Worm (Caenorhabditis elegans): ENCODE data around the gene lron-5.

Gene lron-5

DNA sequence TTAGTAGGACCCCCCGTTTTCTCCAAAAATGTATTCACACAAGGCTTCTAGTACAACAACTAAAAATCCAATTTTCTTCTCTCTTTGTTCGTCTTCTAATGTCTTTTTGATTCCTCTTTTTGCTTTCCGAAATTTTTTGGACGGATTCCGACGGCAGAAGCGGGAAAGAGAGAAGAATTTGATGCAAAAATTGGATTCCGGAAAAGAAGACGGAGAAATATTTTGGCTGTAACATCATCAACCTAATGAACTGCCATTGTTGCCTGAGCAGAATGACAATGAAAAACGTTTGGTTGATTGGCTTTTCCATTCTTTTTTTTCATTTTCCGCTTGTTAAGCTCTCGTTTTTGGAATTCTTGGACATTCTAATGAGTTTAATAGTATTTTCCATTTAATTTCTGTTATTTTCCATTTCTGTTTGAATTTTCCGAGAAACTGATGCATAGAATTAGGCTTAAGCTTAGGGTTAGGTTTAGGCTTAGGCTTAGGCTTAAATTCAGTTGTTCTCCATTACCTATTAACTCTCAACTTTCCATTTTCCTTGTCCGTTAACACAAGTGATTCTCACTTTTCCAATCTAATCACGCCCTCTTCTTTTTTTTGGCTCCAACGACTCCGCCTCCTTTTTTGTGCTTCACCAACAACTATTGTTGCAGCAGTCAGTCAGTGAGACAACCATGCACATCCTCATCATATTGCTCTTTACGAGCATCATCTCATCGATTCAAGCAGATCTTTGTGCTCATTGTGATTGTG lies at the start of gene lron-5:
Gene lron-5 (plus strand): TSS at position 655 of the 756 bp plus-strand sequence.
- no peak for TF ChIP-seq unc-62 (GFP tag; optimal IDR thresholded peaks at IDR 0.05)

DNA sequence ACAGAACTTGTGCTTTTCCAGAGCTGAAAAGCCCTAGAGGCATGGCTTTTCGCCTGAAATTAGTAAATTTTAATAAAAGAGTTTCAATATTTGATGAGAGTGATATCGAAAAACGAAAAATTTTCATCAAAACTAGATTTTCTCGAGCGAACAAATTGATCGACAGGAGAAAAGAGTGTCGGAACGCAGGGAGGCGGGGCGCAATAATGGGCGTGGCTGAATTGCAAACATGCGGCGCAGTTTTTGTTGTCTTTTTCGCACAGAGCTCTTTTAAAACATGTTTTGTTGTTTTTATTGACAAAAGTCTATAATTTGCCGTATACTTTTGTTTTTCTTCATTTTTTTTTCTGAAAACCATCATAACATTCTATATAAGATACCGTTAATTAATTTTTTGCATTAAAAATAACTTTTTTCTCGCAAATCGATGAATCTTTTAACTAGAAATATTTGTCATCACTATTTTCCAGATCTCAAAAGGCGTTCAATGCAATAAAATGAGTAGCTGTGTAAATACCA lies 44.4 kb upstream of the lron-5 start, which contains the start of the genes sel-5 and wdr-48:
Gene sel-5 (minus strand): TSS at position 53 of the 519 bp plus-strand sequence.
Gene wdr-48 (plus strand): TSS at position 469 of the 519 bp plus-strand sequence.
- no peak for TF ChIP-seq unc-62 (GFP tag; optimal IDR thresholded peaks at IDR 0.05)

DNA sequence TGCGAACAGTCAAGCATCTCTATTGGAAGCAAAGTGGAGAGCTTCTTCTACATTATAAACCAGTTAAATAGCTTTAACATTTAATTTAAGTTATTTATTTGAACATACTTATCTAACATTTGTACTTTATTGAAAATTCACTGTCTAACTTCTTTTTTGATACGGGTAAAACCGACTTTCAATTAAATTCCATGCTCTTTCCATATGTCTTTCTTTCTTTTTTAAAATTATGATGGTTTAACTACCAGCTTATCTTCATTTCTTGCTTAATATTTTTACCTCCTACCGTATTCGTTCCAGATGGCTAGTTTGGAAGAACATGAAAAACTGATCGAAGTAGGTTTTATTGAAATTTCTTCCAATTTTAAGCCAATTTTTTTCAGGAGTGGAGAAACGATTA lies 41.3 kb upstream of the lron-5 start, which contains the start of gene F35G12.12:
Gene F35G12.12 (plus strand): TSS at position 301 of the 400 bp plus-strand sequence.
- TF ChIP-seq unc-62 (GFP tag; optimal IDR thresholded peaks at IDR 0.05): no peak

DNA sequence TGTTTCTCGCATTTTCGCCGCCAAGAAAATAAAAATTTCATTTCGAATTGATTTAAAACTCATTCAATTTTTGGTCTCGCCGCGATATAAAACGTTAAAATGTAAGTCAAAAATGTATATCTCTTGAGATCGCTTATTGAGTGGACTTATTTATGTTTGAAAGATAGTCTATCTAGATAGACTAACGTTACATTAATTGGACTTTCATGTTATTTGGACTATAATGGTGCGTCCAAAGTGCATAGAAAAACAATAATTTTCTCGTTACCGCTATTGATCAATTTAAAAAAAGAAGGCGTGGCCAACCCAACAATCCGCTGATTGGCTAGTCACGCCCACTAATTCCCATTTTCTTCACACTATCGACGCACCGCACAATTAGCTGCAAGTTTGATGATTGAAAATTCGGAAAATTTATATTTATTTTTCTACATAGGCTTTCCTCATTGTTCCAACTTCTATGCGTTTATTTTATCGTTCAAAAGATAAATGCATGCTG lies 38.7 kb upstream of the lron-5 start, which contains the start of gene F35G12.5:
Gene F35G12.5 (plus strand): TSS at position 51 of the 499 bp plus-strand sequence.
- no peak for TF ChIP-seq unc-62 (GFP tag; optimal IDR thresholded peaks at IDR 0.05)

DNA sequence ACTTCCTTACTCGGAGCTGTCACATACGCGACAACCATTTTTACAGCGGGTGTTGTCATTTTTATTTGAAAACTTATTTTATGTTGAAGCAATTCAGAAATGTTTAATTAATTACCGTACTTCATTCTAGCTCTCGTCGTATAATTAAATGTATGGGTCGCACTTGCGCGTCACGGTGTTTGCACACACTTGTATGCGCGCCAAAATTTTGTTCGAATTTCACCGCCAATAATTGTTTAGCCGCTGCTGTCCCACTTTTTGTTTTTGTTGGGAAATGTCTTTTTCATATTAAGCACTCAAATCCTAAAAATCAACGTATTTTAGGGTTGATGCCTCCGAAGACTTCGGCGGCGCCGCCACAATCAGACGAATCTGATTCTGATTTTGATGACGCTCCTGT lies 35.7 kb upstream of the lron-5 start, which contains the start of the genes F35G12.7 and smc-4:
Gene F35G12.7 (minus strand): TSS at position 154 of the 400 bp plus-strand sequence.
Gene smc-4 (plus strand): TSS at position 325 of the 400 bp plus-strand sequence.
- no peak for TF ChIP-seq unc-62 (GFP tag; optimal IDR thresholded peaks at IDR 0.05)

DNA sequence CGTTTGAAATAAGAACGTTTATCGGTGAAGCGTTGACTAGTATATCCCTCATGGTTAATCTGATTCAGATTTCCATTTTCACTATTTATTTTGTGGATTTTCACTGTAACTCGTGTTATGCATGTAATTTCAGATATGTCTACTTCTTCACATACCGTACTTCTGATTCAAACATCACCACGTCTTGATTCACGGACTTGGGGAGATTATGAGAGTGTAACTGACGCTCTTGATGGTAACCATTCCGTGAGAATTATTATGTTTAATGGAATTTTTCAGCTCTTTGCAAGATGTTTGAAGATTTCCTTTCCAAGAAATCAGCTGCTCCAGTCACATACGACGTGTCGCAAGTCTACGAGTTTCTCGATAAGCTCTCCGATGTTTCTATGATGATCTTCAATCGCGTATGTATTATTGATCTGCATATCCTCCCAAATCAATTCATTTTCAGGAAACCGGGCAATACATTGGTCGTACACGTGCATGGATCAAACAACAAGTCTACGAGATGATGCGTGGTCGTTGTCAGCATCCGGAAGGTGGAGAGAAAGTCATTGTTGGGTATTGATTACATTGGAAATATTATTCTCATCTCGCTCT lies 29.6 kb upstream of the lron-5 start, which contains the start of gene erh-2:
Gene erh-2 (plus strand): TSS at position 134 of the 600 bp plus-strand sequence.
- TF ChIP-seq unc-62 (GFP tag; optimal IDR thresholded peaks at IDR 0.05): no peak

DNA sequence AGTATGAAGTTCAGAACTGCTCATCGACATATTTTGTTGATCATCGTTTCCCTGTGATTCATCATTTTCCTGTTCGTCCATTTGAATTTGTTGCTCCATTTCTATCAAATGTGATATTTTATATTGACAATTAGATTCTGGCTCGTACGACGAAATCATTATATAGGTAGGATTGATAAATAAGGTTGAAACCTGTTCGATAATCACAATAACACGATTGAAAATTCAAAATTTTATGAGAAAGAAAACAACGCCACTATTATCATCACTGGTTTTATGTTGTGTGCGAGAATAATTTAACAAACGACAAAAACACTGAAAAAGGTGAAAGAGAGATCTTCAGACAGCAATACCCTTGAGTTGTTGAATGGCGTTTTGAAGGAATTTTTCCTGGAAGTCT lies 28.5 kb upstream of the lron-5 start, which contains the start of gene apc-11:
Gene apc-11 (minus strand): TSS at position 101 of the 400 bp plus-strand sequence.
- TF ChIP-seq unc-62 (GFP tag; optimal IDR thresholded peaks at IDR 0.05): no peak

DNA sequence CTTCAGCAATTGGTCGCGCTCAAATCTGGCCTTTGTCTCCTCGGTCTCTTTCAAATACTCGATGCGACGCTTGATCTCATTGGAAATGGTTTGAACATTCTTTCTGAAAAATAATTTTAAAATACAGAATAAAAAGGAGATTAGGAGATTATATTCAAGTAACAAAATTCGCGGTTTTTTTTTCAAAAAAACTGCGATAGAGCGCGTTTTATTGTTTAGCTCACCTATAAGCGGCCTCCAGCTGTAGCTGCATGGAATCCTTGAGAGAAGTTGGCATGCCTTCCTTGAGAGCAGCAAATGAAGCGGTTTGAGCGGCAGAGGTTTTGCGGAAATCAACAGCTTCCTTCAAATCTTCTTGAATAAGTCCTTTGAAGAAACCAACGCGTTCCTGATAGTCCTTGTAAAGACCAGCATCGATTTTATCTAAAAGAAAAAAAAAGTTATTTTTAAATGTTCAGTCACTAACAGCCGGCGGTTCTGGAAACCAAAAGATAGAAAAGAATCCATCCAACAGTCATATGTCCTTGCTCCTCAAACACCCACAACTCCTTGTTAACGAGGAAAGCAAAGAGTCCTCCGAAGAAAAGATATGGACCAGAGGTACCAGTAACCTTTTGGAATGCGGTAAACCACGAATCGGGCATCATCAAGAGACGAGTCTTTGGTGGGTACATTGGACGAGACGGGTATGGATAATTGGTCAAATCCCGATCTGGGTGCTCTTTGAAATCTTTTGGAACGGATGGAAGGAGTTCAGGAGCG lies 27.9 kb upstream of the lron-5 start:
- TF ChIP-seq unc-62 (GFP tag; optimal IDR thresholded peaks at IDR 0.05): no peak

DNA sequence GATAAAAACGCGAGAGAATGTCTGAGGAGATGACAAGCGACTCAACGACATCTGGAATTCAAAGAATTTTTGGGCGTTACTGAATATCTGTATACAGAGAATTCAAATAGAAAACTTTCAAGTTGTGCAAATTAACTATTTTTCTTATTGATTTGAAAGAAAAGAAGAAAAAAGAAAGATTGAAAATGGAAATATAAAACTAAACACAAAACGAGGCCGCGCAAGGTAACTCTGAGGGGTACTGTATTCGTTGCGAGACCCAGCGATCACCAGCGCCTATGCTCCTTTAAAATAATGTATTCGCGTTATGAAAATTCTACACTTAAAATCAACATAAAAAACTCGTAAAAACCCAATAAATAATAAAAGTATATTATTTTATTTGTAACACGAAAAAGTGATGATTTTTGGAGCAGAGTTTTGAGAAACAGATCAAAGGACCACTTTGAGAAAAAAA lies 27.0 kb upstream of the lron-5 start, which contains the start of gene asb-1:
Gene asb-1 (minus strand): TSS at position 51 of the 457 bp plus-strand sequence.
- TF ChIP-seq unc-62 (GFP tag; optimal IDR thresholded peaks at IDR 0.05): no peak

DNA sequence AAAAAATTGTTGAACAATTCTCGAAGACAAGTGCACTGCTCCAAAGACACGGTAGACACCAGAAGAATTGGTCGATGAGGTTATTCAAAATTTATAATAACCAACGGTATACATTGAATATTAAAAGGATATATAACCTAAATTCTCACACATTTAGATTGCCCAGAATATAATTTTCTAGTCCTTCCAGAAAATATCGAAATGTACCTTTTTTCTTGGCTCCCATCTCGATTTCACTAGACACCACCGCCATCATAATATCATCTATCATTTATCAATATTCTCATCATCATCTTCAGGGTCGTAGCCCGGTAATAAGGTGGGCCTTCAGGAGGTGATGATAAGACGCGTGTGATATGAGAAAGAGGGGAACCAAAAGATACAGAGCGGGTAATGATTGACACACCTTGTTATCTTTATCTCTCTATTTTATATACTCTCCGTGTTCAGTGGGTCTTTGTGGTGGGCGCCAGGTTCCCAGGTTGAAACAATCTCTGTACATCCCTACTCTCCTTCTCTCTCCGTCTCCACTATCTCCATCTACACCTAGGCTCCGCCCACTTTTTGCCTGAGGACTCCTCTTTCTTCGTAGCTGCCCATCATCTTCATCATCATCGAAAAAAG lies 22.6 kb upstream of the lron-5 start, which contains the start of gene mab-21:
Gene mab-21 (plus strand): TSS at position 615 of the 624 bp plus-strand sequence.
- TF ChIP-seq unc-62 (GFP tag; optimal IDR thresholded peaks at IDR 0.05): no peak

DNA sequence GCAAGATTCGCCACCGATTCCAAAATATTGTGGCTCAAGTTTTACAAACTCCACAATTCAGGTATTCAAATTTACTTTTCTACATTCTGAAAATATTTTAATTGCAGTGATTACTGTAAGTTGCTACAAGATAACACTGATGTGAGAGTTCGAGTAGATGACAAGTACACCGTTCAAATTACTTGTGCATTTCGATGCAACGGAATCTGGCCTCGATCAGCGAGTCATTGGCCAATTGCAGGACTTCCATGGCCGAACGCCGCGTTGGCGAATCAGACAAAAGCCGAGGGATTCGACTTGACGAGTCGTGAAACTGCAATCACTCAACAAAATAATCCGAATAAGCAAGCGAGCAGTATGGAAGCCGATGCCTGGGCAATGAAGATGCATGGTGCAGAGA lies 21.5 kb upstream of the lron-5 start:
- TF ChIP-seq unc-62 (GFP tag; optimal IDR thresholded peaks at IDR 0.05): no peak

DNA sequence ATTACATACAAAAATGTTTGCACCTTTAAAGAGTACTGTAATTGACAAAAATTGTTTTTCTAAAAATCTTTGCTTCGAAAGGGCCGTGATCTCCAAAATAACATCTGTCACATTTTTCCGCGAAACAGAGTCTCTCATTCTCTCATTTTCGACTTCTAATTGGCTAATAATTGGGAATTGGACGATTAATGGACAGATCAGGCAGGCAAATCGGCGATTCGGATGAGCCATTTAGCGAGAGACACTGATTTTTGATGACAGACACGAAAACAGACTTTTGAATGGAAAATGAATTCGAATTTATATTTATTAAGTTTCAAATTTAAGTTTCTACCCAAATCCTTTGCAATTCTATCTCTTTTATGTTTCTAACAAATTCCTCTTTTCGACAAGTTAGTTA lies 19.0 kb upstream of the lron-5 start:
- TF ChIP-seq unc-62 (GFP tag; optimal IDR thresholded peaks at IDR 0.05): no peak

DNA sequence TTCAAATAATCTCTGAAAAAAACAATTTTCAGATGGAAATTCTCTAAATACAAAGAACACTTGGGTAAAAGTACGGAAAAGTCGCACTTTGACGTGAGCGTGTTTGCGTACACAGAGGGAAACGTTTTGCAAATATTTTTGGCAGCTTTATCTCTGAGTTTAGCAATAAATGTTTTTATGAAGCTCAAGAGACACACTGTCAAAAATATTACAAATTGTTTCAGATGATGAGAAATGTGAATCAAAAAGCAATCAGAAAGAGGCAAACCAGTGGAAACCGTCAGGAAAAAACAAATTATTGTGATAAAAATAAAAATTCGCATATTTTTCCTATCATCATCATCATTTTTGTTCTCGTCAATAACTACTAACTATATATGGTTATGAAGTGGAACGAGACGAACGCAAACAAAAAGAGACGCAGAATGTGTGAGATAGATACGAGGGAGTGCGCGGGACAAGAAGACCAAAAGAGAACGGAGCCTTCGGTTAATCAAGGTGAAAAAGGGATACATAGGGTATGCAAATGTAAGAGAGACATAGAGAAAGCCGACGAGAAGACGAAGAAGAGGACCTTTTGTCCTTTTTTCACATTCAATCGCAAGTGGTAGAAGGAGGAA lies 10.4 kb upstream of the lron-5 start, which contains the start of gene sel-2:
Gene sel-2 (minus strand): TSS at position 51 of the 620 bp plus-strand sequence.
- no peak for TF ChIP-seq unc-62 (GFP tag; optimal IDR thresholded peaks at IDR 0.05)

DNA sequence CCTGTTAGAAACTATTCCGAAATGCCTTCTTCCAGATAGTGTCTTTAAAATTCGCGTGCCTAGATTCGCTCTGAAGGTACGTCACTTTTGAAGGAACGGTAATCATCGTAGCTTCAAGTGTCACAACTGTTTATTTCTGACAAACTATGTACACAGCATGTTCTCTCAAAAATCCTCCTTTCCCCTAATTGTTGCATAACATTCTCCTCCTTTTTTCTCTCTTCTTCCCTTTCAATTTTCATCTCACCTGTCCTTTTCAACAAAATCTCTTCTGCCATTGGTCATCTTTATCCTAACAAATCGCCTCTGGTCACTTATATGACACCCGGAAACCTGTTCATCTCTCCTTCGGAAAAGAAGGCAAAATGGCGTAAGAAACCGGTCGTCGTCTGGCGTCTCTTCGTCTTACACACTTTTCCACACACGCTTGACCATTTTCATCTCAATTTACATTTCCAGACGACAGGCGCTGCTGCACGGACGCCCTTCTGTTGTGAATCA lies 6.7 kb upstream of the lron-5 start, which contains the start of gene lips-3:
Gene lips-3 (plus strand): TSS at position 458 of the 501 bp plus-strand sequence.
- no peak for TF ChIP-seq unc-62 (GFP tag; optimal IDR thresholded peaks at IDR 0.05)

All from whole organism, dauer.